Fruit fly (Drosophila melanogaster) Kc167 (cell line): Measurements from ENCODE around the gene PVRAP.

Experiments
- Myc ChIP-seq: fragments of >200 bp; optimal IDR thresholded peaks from 2 replicates; lab custom pipeline; 2017; ENCODE audit warnings: missing external identifiers
- Sin3A ChIP-seq: fragments of >200 bp; optimal IDR thresholded peaks from 2 replicates; lab custom pipeline; 2018; ENCODE audit warnings: missing external identifiers
- h ChIP-seq: fragments of >200 bp; optimal IDR thresholded peaks from 3 replicates; lab custom pipeline; 2018; ENCODE audit warnings: missing external identifiers
- insv ChIP-seq: fragments of >200 bp; optimal IDR thresholded peaks from 3 replicates; lab custom pipeline; 2018; ENCODE audit warnings: missing external identifiers
- psq ChIP-seq: fragments of >200 bp; optimal IDR thresholded peaks from 2 replicates; lab custom pipeline; 2017; ENCODE audit warnings: missing external identifiers
- ttk ChIP-seq: sonication (Bioruptor generic); optimal IDR thresholded peaks from 2 replicates; lab custom pipeline; 2017; ENCODE audit warnings: missing external identifiers

PVRAP gene

DNA sequence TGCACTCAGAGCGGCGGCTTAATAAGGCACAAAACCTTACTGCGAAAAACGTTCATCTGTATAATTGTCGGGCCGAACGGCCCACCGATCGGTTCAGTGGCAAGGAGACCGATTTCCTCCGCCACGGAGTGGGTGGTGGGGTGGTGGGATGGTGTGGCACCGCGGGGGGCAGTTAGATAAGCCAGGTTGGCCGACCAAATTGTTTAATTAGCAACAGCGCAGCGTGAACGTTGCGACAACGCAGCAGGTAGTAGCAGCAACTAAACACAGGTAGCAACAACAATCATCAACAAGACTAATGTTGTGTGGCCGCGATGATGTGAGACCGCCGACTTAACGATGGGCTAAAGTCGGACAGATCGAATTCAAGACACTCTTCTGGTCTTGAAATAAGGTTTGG lies 71.2 kb downstream of the PVRAP start:
- TF ChIP-seq ttk, result no peak
- TF ChIP-seq h (lab: Kevin White, UChicago), result no peak
- TF ChIP-seq insv, result no peak
- no peak for TF ChIP-seq psq (lab: Kevin White, UChicago)
- TF ChIP-seq Myc, result no peak
- no peak for TF ChIP-seq Sin3A (lab: Kevin White, UChicago)

- TF ChIP-seq ttk (no peak), psq (lab: Kevin White, UChicago) (no peak), insv (no peak), h (lab: Kevin White, UChicago) (no peak), Sin3A (lab: Kevin White, UChicago) (no peak), Myc (no peak)
Observed at dm6 chr3L:6070119-6070518, 73.1 kb downstream of the PVRAP start.

dm6 chr3L:6071454-6072189 lies 74.6 kb downstream of the PVRAP start, which contains the start of gene CG6602:
CG6602 (plus strand) TSS chr3L:6072139.
- no peak for TF ChIP-seq psq (lab: Kevin White, UChicago)

- TF ChIP-seq psq (lab: Kevin White, UChicago) (no peak), Sin3A (lab: Kevin White, UChicago) (no peak), h (lab: Kevin White, UChicago) (no peak), insv (no peak), ttk (no peak), Myc (no peak)
Observed at dm6 chr3L:6074975-6075692, 78.1 kb downstream of the PVRAP start, which contains the start of the genes CG13295 and CG6610. CG13295 (minus strand) TSS chr3L:6075245. CG6610 (plus strand) TSS chr3L:6075536.
